Worm (Caenorhabditis elegans) whole organism, L4/young adult: ENCODE results near the gene T26C5.3.

ENCODE experiments used
- W03F9.2 ChIP-seq: fragments of 150-350 bp; optimal IDR thresholded peaks from 2 replicates; lab custom pipeline; 2014; ENCODE audit warnings: missing biosample characterization, missing genetic modification characterization
- dao-5 ChIP-seq: sonication (generic microtip); optimal IDR thresholded peaks from 2 replicates; lab custom pipeline; 2016; ENCODE audit warnings: missing genotype, missing genetic modification characterization, moderate library complexity, missing compliant biosample characterization
- him-1 ChIP-seq: sonication (generic microtip); optimal IDR thresholded peaks from 2 replicates; lab custom pipeline; 2016; ENCODE audit warnings: missing genotype, missing genetic modification reagents, missing genetic modification characterization, missing compliant biosample characterization

DNA sequence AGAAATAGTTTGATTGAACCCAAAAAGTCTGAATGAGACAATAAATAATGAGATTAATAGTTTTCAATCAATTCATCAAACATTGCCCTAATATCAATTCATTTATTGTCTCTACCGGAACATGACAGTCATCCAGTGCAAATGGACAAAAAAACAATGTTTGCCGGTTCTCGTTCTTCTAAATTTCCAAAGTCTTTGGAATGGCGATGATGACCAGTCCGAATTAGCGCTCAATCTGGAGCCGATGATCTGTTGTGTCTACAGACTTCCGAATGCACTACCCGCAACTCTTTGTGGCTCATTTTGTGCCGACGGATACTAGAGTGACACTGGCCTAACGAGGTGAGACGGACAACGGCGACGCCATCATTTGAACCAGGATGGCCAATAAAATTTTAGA lies at the start of gene T26C5.3:
- TF ChIP-seq dao-5 (no peak), W03F9.2 (tag; lab: Kevin White, UChicago) (no peak), him-1 (tag; lab: Kevin White, UChicago) (no peak)
